Worm (Caenorhabditis elegans): Measurements from ENCODE around the gene ilcr-2.

Gene ilcr-2

ce11 chrII:5500986-5501657 lies 26.1 kb downstream of the ilcr-2 start, which contains the start of gene F12A10.8:
Gene F12A10.8, minus strand, starts transcription at chrII:5501064.
- no peak for TF ChIP-seq med-1 (GFP tag; optimal IDR thresholded peaks at IDR 0.05; ENCODE audit: insufficient read depth)
- TF ChIP-seq ztf-23 (GFP tag; IDR thresholded peaks at IDR 0.05), result no peak
- TF ChIP-seq flt-1 (GFP tag; IDR thresholded peaks at IDR 0.05), result no peak
- no peak for TF ChIP-seq tab-1 (GFP tag; IDR thresholded peaks at IDR 0.05)
- TF ChIP-seq cog-1 (tag; optimal IDR thresholded peaks at IDR 0.05), result no peak
- TF ChIP-seq klf-2 (GFP tag; conservative IDR thresholded peaks at IDR 0.05), result no peak
- TF ChIP-seq ref-1 (GFP tag; conservative IDR thresholded peaks at IDR 0.05), result no peak
- TF ChIP-seq ztf-29 (GFP tag; IDR thresholded peaks at IDR 0.05), result no peak

ce11 chrII:5503760-5504159 lies 28.7 kb downstream of the ilcr-2 start, which contains the start of gene cyp-44A1:
Gene cyp-44A1, plus strand, starts transcription at chrII:5504044.
- TF ChIP-seq klf-2 (GFP tag; conservative IDR thresholded peaks at IDR 0.05), result no peak
- TF ChIP-seq tab-1 (GFP tag; IDR thresholded peaks at IDR 0.05), result no peak
- TF ChIP-seq ref-1 (GFP tag; conservative IDR thresholded peaks at IDR 0.05), result no peak
- no peak for TF ChIP-seq flt-1 (GFP tag; IDR thresholded peaks at IDR 0.05)
- TF ChIP-seq T22C8.4 (GFP tag; IDR thresholded peaks at IDR 0.05), result no peak
- TF ChIP-seq ztf-23 (GFP tag; IDR thresholded peaks at IDR 0.05), result no peak
- TF ChIP-seq med-1 (GFP tag; optimal IDR thresholded peaks at IDR 0.05; ENCODE audit: insufficient read depth), result no peak
- no peak for TF ChIP-seq cog-1 (tag; optimal IDR thresholded peaks at IDR 0.05)
- TF ChIP-seq ztf-29 (GFP tag; IDR thresholded peaks at IDR 0.05), result no peak

- no peak for TF ChIP-seq ref-1 (GFP tag; conservative IDR thresholded peaks at IDR 0.05)
- no peak for TF ChIP-seq T22C8.4 (GFP tag; IDR thresholded peaks at IDR 0.05)
- no peak for TF ChIP-seq flt-1 (GFP tag; IDR thresholded peaks at IDR 0.05)
- no peak for TF ChIP-seq klf-2 (GFP tag; conservative IDR thresholded peaks at IDR 0.05)
- TF ChIP-seq ztf-23 (GFP tag; IDR thresholded peaks at IDR 0.05), result no peak
- no peak for TF ChIP-seq cog-1 (tag; optimal IDR thresholded peaks at IDR 0.05)
- no peak for TF ChIP-seq med-1 (GFP tag; optimal IDR thresholded peaks at IDR 0.05; ENCODE audit: insufficient read depth)
- TF ChIP-seq tab-1 (GFP tag; IDR thresholded peaks at IDR 0.05), result no peak
- no peak for TF ChIP-seq ztf-29 (GFP tag; IDR thresholded peaks at IDR 0.05)
Observed at ce11 chrII:5505820-5506287, 30.8 kb downstream of the ilcr-2 start, which contains the start of gene npp-24. Gene npp-24, plus strand, starts transcription at chrII:5505870.

ce11 chrII:5511417-5512353 lies 36.6 kb downstream of the ilcr-2 start:
- TF ChIP-seq flt-1 (GFP tag; IDR thresholded peaks at IDR 0.05) (no peak), ref-1 (GFP tag; conservative IDR thresholded peaks at IDR 0.05) (no peak), klf-2 (GFP tag; conservative IDR thresholded peaks at IDR 0.05) (no peak), ztf-23 (GFP tag; IDR thresholded peaks at IDR 0.05) (no peak), cog-1 (tag; optimal IDR thresholded peaks at IDR 0.05) (peak; percentile 44)

ce11 chrII:5512473-5513097 lies 37.5 kb downstream of the ilcr-2 start:
- TF ChIP-seq med-1 (GFP tag; optimal IDR thresholded peaks at IDR 0.05; ENCODE audit: insufficient read depth), result no peak
- no peak for TF ChIP-seq klf-2 (GFP tag; conservative IDR thresholded peaks at IDR 0.05)
- no peak for TF ChIP-seq ref-1 (GFP tag; conservative IDR thresholded peaks at IDR 0.05)

ce11 chrII:5514846-5515245 lies 39.8 kb downstream of the ilcr-2 start, which contains the start of gene sahd-1:
Gene sahd-1, minus strand, starts transcription at chrII:5514945.
- TF ChIP-seq med-1 (GFP tag; optimal IDR thresholded peaks at IDR 0.05; ENCODE audit: insufficient read depth) (no peak), T22C8.4 (GFP tag; IDR thresholded peaks at IDR 0.05) (no peak), flt-1 (GFP tag; IDR thresholded peaks at IDR 0.05) (no peak), ztf-23 (GFP tag; IDR thresholded peaks at IDR 0.05) (no peak), tab-1 (GFP tag; IDR thresholded peaks at IDR 0.05) (no peak), cog-1 (tag; optimal IDR thresholded peaks at IDR 0.05) (no peak), ztf-29 (GFP tag; IDR thresholded peaks at IDR 0.05) (no peak), klf-2 (GFP tag; conservative IDR thresholded peaks at IDR 0.05) (no peak), ref-1 (GFP tag; conservative IDR thresholded peaks at IDR 0.05) (no peak)

- TF ChIP-seq flt-1 (GFP tag; IDR thresholded peaks at IDR 0.05), result no peak
- TF ChIP-seq ztf-23 (GFP tag; IDR thresholded peaks at IDR 0.05), result no peak
- no peak for TF ChIP-seq ref-1 (GFP tag; conservative IDR thresholded peaks at IDR 0.05)
- no peak for TF ChIP-seq ztf-29 (GFP tag; IDR thresholded peaks at IDR 0.05)
- no peak for TF ChIP-seq tab-1 (GFP tag; IDR thresholded peaks at IDR 0.05)
- no peak for TF ChIP-seq cog-1 (tag; optimal IDR thresholded peaks at IDR 0.05)
- no peak for TF ChIP-seq T22C8.4 (GFP tag; IDR thresholded peaks at IDR 0.05)
- TF ChIP-seq klf-2 (GFP tag; conservative IDR thresholded peaks at IDR 0.05), result no peak
- TF ChIP-seq med-1 (GFP tag; optimal IDR thresholded peaks at IDR 0.05; ENCODE audit: insufficient read depth), result no peak
Observed at ce11 chrII:5515542-5515941, 40.5 kb downstream of the ilcr-2 start, which contains the start of gene ZK177.3. Gene ZK177.3, plus strand, starts transcription at chrII:5515842.

- TF ChIP-seq ztf-23 (GFP tag; IDR thresholded peaks at IDR 0.05) (no peak), ztf-29 (GFP tag; IDR thresholded peaks at IDR 0.05) (no peak), tab-1 (GFP tag; IDR thresholded peaks at IDR 0.05) (no peak), ref-1 (GFP tag; conservative IDR thresholded peaks at IDR 0.05) (no peak), T22C8.4 (GFP tag; IDR thresholded peaks at IDR 0.05) (no peak), klf-2 (GFP tag; conservative IDR thresholded peaks at IDR 0.05) (no peak), cog-1 (tag; optimal IDR thresholded peaks at IDR 0.05) (no peak), med-1 (GFP tag; optimal IDR thresholded peaks at IDR 0.05; ENCODE audit: insufficient read depth) (no peak), flt-1 (GFP tag; IDR thresholded peaks at IDR 0.05) (no peak)
Observed at ce11 chrII:5517643-5518042, 42.6 kb downstream of the ilcr-2 start, which contains the start of gene ZK177.9. Gene ZK177.9, minus strand, starts transcription at chrII:5517743.

Data from whole organism, midembryonic.